Worm (Caenorhabditis elegans) whole organism, L2 larva: ENCODE data around the gene ccr-4.

Experiments
- F13H6.1 ChIP-seq: sonication (generic microtip); optimal IDR thresholded peaks from 2 replicates; lab custom pipeline; 2016; ENCODE audit warnings: missing genetic modification characterization, missing compliant biosample characterization
- Y55F3AM.14 ChIP-seq: fragments of 200-800 bp; sonication (Bioruptor generic); optimal IDR thresholded peaks from 2 replicates; lab custom pipeline; 2018; ENCODE audit warnings: mild to moderate bottlenecking, missing genetic modification characterization, missing compliant biosample characterization
- ZK546.5 ChIP-seq: sonication (generic microtip); optimal IDR thresholded peaks from 2 replicates; lab custom pipeline; 2017; ENCODE audit warnings: missing biosample characterization, missing genetic modification characterization
- ama-1 ChIP-seq: fragments of 150-350 bp; optimal IDR thresholded peaks from 2 replicates; lab custom pipeline; 2018; ENCODE audit warnings: inconsistent platforms
- blmp-1 ChIP-seq: sonication (generic microtip); optimal IDR thresholded peaks from 2 replicates; lab custom pipeline; 2017; ENCODE audit warnings: missing genetic modification characterization, mild to moderate bottlenecking, missing compliant biosample characterization, antibody characterized with exemption, moderate library complexity; ENCODE audit not compliant: insufficient read depth
- ceh-16 ChIP-seq: fragments of 150-350 bp; optimal IDR thresholded peaks from 2 replicates; lab custom pipeline; 2014; ENCODE audit warnings: missing biosample characterization, missing genetic modification characterization
- crh-2 ChIP-seq: sonication (generic microtip); optimal IDR thresholded peaks from 2 replicates; lab custom pipeline; 2017; ENCODE audit warnings: missing biosample characterization, missing genetic modification characterization
- egl-27 ChIP-seq: sonication (generic microtip); optimal IDR thresholded peaks from 3 replicates; lab custom pipeline; 2017; ENCODE audit warnings: missing biosample characterization, missing genetic modification reagents, missing genetic modification characterization
- elt-1 ChIP-seq: fragments of 150-350 bp; optimal IDR thresholded peaks from 2 replicates; lab custom pipeline; 2014; ENCODE audit warnings: missing biosample characterization, missing genetic modification characterization
- elt-3 ChIP-seq: sonication (generic microtip); optimal IDR thresholded peaks from 2 replicates; lab custom pipeline; 2017; ENCODE audit warnings: missing biosample characterization, missing genetic modification characterization
- lin-13 ChIP-seq: fragments of 150-350 bp; optimal IDR thresholded peaks from 2 replicates; lab custom pipeline; 2014; ENCODE audit warnings: missing biosample characterization, missing genetic modification reagents, missing genetic modification characterization
- lin-39 ChIP-seq: fragments of 150-350 bp; optimal IDR thresholded peaks from 2 replicates; lab custom pipeline; 2014; ENCODE audit warnings: missing biosample characterization, missing genetic modification reagents, missing genetic modification characterization
- lsy-2 ChIP-seq, 2 experiments: fragments of 150-350 bp in 1 of 2; sonication (generic microtip) in 1 of 2; optimal IDR thresholded peaks; 2 replicates each; lab custom pipeline; 2014 to 2017; ENCODE audit warnings: missing biosample characterization in 2 of 2, missing genetic modification characterization in 2 of 2
- mab-5 ChIP-seq: fragments of 150-350 bp; optimal IDR thresholded peaks from 2 replicates; lab custom pipeline; 2014; ENCODE audit warnings: missing biosample characterization, missing genetic modification characterization
- mdl-1 ChIP-seq, 2 experiments: fragments of 150-350 bp in 1 of 2; sonication (generic microtip) in 1 of 2; optimal IDR thresholded peaks; 2 replicates each; lab custom pipeline; 2017; ENCODE audit warnings: missing biosample characterization in 2 of 2, missing genetic modification characterization in 2 of 2
- nhr-10 ChIP-seq: sonication (generic microtip); optimal IDR thresholded peaks from 2 replicates; lab custom pipeline; 2017; ENCODE audit warnings: missing biosample characterization, missing genetic modification characterization
- nhr-11 ChIP-seq: fragments of 150-350 bp; optimal IDR thresholded peaks from 2 replicates; lab custom pipeline; 2014; ENCODE audit warnings: missing biosample characterization, missing genetic modification characterization
- nhr-129 ChIP-seq: fragments of 150-350 bp; optimal IDR thresholded peaks from 2 replicates; lab custom pipeline; 2014; ENCODE audit warnings: missing biosample characterization, missing genetic modification characterization
- nhr-21 ChIP-seq: fragments of 150-350 bp; optimal IDR thresholded peaks from 2 replicates; lab custom pipeline; 2014; ENCODE audit warnings: missing biosample characterization, missing genetic modification characterization
- nhr-23 ChIP-seq: fragments of 150-350 bp; optimal IDR thresholded peaks from 2 replicates; lab custom pipeline; 2014; ENCODE audit warnings: missing biosample characterization, missing genetic modification reagents, missing genetic modification characterization
- nhr-237 ChIP-seq: fragments of 150-350 bp; optimal IDR thresholded peaks from 2 replicates; lab custom pipeline; 2014; ENCODE audit warnings: missing biosample characterization, missing genetic modification characterization
- nhr-25 ChIP-seq: fragments of 150-350 bp; sonication (generic microtip); optimal IDR thresholded peaks from 3 replicates; lab custom pipeline; 2014; ENCODE audit warnings: missing biosample characterization, missing genetic modification characterization
- nhr-6 ChIP-seq: fragments of 150-350 bp; optimal IDR thresholded peaks from 2 replicates; lab custom pipeline; 2014; ENCODE audit warnings: missing biosample characterization, missing genetic modification characterization
- nhr-77 ChIP-seq: fragments of 150-350 bp; optimal IDR thresholded peaks from 2 replicates; lab custom pipeline; 2014; ENCODE audit warnings: missing biosample characterization, missing genetic modification characterization
- skn-1 ChIP-seq: sonication (generic microtip); optimal IDR thresholded peaks from 2 replicates; lab custom pipeline; 2017; ENCODE audit warnings: missing biosample characterization, missing genetic modification characterization
- sma-3 ChIP-seq: sonication (generic microtip); optimal IDR thresholded peaks from 2 replicates; lab custom pipeline; 2016; ENCODE audit warnings: missing genetic modification reagents, missing genetic modification characterization, missing compliant biosample characterization
- snpc-4 ChIP-seq: fragments of 150-350 bp; optimal IDR thresholded peaks from 2 replicates; lab custom pipeline; 2014; ENCODE audit warnings: missing biosample characterization, missing genetic modification characterization
- unc-39 ChIP-seq: fragments of 150-350 bp; optimal IDR thresholded peaks from 2 replicates; lab custom pipeline; 2014; ENCODE audit warnings: missing biosample characterization, missing genetic modification characterization
- unc-55 ChIP-seq: fragments of 150-350 bp; sonication (generic microtip); optimal IDR thresholded peaks from 3 replicates; lab custom pipeline; 2014; ENCODE audit warnings: missing biosample characterization, missing genetic modification reagents, missing genetic modification characterization
- zag-1 ChIP-seq: fragments of 150-350 bp; optimal IDR thresholded peaks from 2 replicates; lab custom pipeline; 2014; ENCODE audit warnings: missing biosample characterization, missing genetic modification characterization
- ztf-11 ChIP-seq: sonication (generic microtip); optimal IDR thresholded peaks from 2 replicates; lab custom pipeline; 2017; ENCODE audit warnings: missing biosample characterization, missing genetic modification characterization

ccr-4 gene

DNA sequence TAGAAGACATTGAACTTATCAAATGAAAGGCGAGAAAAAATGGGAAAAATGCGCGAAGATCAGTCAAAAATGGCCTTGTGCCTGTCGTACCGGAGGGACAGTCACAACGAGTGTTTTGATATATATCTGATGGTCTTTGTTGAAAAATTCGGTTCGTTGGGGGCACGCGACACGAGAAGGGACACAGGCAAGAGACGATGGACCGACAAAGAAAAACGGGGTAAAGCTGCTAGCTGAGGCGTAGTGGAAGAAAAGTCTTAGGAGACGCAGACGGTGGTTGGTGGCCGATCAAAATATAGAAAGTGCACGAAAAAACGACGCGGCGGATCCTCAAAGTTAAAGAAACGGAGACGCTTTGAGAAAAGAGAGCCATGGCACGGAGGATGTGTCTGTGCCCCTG lies 26.1 kb upstream of the ccr-4 start (continued):
- TF ChIP-seq lin-13 (GFP tag; lab: Kevin White, UChicago) = no peak
- no peak for TF ChIP-seq nhr-23 (tag; lab: Kevin White, UChicago)

DNA sequence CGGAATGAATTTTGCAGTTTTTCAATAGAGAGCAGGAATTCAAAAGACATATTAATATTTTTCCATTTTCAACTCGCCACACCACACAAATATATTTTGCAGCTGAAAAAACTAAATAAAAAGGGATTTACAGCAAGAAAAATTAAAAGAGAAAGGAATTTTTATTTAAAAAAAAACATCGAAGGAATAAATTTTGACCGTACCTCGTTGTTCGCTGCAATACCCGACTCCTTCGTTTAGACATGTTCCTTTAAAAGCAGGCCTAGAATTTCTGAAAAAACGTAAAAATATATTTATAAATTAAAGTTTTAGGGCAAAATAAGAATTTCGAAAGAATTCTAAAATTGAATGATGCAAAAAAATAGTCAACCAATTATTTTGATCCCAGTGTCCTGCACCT lies 25.5 kb upstream of the ccr-4 start, which contains the start of gene F19B6.1:
TSS of gene F19B6.1 (minus strand) at position 278 of the 400 bp plus-strand sequence.
- TF ChIP-seq nhr-237 (no peak), nhr-11 (no peak), Y55F3AM.14 (GFP tag; lab: Kevin White, UChicago) (no peak), mab-5 (tag; lab: Kevin White, UChicago) (no peak), blmp-1 (tag; lab: Kevin White, UChicago) (no peak), nhr-23 (tag; lab: Kevin White, UChicago) (no peak), lsy-2 (tag; optimal IDR thresholded peaks at IDR 0.05; lab: Kevin White, UChicago) (no peak), elt-1 (tag; lab: Kevin White, UChicago) (no peak), sma-3 (no peak), egl-27 (tag; lab: Kevin White, UChicago) (no peak), ama-1 (lab: Kevin White, UChicago) (no peak), nhr-6 (tag; lab: Kevin White, UChicago) (no peak), skn-1 (tag; lab: Kevin White, UChicago) (no peak), nhr-21 (tag; lab: Kevin White, UChicago) (no peak), snpc-4 (no peak), nhr-10 (no peak), unc-55 (no peak)

DNA sequence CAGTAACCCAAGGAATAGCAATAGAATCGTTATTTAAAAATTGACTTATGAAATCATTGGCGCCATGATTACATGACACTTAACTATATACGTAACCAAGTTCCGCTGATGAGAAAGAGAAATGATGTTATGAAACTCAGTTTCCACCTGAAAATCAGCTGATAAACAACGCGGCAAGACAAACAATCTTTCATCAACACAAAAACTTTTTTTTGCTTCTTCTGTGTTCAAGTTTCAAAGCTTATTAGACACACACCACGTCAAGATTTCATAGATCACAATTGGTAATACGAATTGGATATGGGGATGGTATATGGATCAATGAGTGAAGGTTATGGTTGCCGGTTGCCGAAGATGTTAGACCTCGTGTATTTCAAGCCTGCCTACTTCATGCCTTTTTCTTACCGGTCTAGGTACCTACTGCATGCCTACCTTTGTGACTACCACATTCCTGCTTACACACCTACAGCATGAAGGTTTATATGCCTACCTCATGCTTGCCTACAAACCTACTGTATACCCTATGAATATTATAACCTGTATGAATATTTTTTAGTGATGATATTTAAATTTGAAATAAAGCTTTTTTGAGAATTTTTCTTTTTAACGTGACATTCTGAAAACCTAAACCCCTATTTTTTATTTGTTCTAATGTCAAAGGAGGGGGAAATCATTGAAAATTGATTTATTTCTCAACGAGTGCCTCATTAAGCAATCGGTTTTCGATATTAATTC lies 24.3 kb upstream of the ccr-4 start, which contains the start of the genes F19B6.10 and wht-5:
TSS of gene F19B6.10 (plus strand) at position 301 of the 735 bp plus-strand sequence.
TSS of gene wht-5 (plus strand) at position 685 of the 735 bp plus-strand sequence.
- TF ChIP-seq nhr-237 = no peak
- TF ChIP-seq zag-1 (tag; lab: Kevin White, UChicago) = no peak
- TF ChIP-seq mdl-1 (tag; optimal IDR thresholded peaks at IDR 0.05; lab: Kevin White, UChicago) = no peak
- no peak for TF ChIP-seq nhr-129 (tag; lab: Kevin White, UChicago)
- TF ChIP-seq lin-39 (tag; lab: Kevin White, UChicago) = no peak

DNA sequence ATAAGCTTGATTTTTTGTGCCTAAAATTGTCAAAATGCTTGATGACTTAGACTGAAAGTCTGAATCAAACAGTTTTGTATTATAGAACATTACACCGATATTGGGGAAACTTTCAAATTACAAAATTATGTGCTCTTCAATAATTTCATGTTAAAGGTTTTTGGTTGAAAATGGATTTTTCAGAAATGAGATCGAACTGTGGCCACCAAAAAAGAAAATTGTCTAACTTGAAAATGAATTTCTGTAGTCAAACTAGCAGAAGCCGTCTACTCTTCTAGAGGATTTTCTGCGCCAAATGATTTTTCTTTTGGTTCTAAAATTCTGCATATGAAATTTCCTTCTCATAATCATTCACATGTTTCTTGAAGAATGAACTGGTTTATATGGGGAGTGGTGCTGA lies 20.5 kb upstream of the ccr-4 start:
- TF ChIP-seq unc-39 (tag; lab: Kevin White, UChicago) (no peak), ZK546.5 (tag; lab: Kevin White, UChicago) (no peak), crh-2 (tag; lab: Kevin White, UChicago) (no peak), elt-1 (tag; lab: Kevin White, UChicago) (no peak), elt-3 (tag; lab: Kevin White, UChicago) (no peak), ztf-11 (tag; lab: Kevin White, UChicago) (no peak), ceh-16 (no peak), F13H6.1 (tag; lab: Kevin White, UChicago) (no peak)

DNA sequence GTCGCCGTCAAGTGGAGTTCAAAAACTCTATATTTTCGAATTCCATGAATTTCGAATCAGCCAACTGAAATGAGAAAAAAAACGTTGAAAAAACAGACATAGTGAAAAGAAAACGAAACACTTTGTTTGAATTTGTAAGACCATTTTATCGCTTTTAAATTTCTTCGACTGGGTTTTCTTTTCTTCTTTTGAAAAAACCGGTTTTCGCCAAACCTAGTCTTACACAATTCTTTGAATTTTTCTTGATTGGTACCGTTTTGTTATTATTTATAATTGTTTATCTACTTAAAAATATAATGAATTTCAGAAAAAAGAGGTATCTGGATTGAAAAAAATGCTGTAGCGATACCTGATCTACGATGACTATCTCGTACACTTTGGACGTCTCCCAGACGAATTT lies 11.7 kb upstream of the ccr-4 start, which contains the start of gene best-22:
TSS of gene best-22 (plus strand) at position 301 of the 400 bp plus-strand sequence.
- TF ChIP-seq nhr-77 (tag; lab: Kevin White, UChicago) (no peak), elt-3 (tag; lab: Kevin White, UChicago) (no peak), unc-55 (peak; percentile 49)

DNA sequence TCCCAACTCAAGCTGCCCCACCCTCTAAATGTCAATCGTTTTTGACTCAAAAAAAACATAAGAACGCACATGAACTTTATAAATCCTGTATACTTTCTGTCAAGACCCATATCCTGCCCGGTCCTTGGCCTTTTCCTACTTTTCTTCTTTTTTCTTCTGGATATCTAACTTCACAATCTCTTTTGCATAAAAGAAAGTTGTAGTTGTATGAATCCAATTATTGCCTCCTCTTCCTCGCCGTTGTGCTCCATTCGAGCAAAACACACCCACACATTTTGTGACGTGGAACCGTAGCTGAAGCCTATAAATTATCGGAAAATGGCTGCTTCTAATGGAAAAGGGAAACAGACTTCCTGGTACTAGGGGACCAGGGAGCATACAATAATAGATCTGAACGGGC lies 11.1 kb upstream of the ccr-4 start:
- TF ChIP-seq skn-1 (tag; lab: Kevin White, UChicago) (no peak), nhr-237 (no peak), nhr-23 (tag; lab: Kevin White, UChicago) (no peak), egl-27 (tag; lab: Kevin White, UChicago) (no peak), nhr-21 (tag; lab: Kevin White, UChicago) (no peak), nhr-25 (tag; lab: Kevin White, UChicago) (no peak), unc-55 (no peak), mdl-1 (tag; optimal IDR thresholded peaks at IDR 0.05; lab: Kevin White, UChicago) (no peak)
